Fruit fly (Drosophila melanogaster) whole organism, prepupa: ENCODE data around the gene CG46518.
"Not testable (repeated sequence)": the region's sequence is repeated elsewhere in the genome, so short reads cannot be mapped to it uniquely, and the experiment has no call there.

Experiments used
- CG11762 ChIP-seq: fragments of 200-800 bp; sonication (Bioruptor generic); optimal IDR thresholded peaks from 3 replicates; lab custom pipeline; 2016; ENCODE audit warnings: missing biosample characterization, missing genetic modification characterization; ENCODE audit not compliant: insufficient read depth
- CG6854 ChIP-seq: fragments of 200-800 bp; sonication (Bioruptor generic); optimal IDR thresholded peaks from 2 replicates; lab custom pipeline; 2017; ENCODE audit warnings: missing biosample characterization, mild to moderate bottlenecking, missing genetic modification characterization
- Gug ChIP-seq: fragments of 200-800 bp; sonication (Bioruptor generic); IDR thresholded peaks from 2 replicates; pipeline ENCODE4 v1.3.6; 2022; ENCODE audit warnings: missing biosample characterization, missing genetic modification characterization
- Hr4 ChIP-seq: fragments of 200-800 bp; sonication (Bioruptor generic); optimal IDR thresholded peaks from 3 replicates; lab custom pipeline; 2016; ENCODE audit warnings: missing biosample characterization, missing genetic modification characterization
- Met ChIP-seq: fragments of 200-800 bp; sonication (Bioruptor generic); optimal IDR thresholded peaks from 3 replicates; lab custom pipeline; 2016; ENCODE audit warnings: missing biosample characterization, missing genetic modification characterization
- Smox ChIP-seq: fragments of 200-800 bp; sonication (Bioruptor generic); optimal IDR thresholded peaks from 3 replicates; lab custom pipeline; 2016; ENCODE audit warnings: missing biosample characterization, missing genetic modification characterization
- achi ChIP-seq: fragments of 200-800 bp; sonication (Bioruptor generic); optimal IDR thresholded peaks from 3 replicates; lab custom pipeline; 2016; ENCODE audit warnings: missing biosample characterization, missing genetic modification characterization
- acj6 ChIP-seq: fragments of 200-800 bp; sonication (Bioruptor generic); optimal IDR thresholded peaks from 3 replicates; lab custom pipeline; 2016; ENCODE audit warnings: missing biosample characterization, missing genetic modification characterization
- ss ChIP-seq, 2 experiments: fragments of 200-800 bp; sonication (Bioruptor generic); optimal IDR thresholded peaks; 2 replicates in 1 of 2; 3 replicates in 1 of 2; lab custom pipeline; 2017 to 2018; ENCODE audit warnings: mild to moderate bottlenecking in 2 of 2, missing biosample characterization in 2 of 2, missing genetic modification characterization in 2 of 2, moderate library complexity in 1 of 2

- not testable (repeated sequence) for TF ChIP-seq acj6; Gug (GFP tag; lab: Robert Waterston, UW); CG11762; CG6854 (GFP tag; lab: Kevin White, UChicago); ss (GFP tag; optimal IDR thresholded peaks at IDR 0.05; lab: Kevin White, UChicago); achi (GFP tag; lab: Kevin White, UChicago); Smox (GFP tag; lab: Kevin White, UChicago); Hr4 (GFP tag; lab: Kevin White, UChicago); Met (GFP tag; lab: Kevin White, UChicago)
Measured at dm6 chrX:22191973-22192372, 34.4 kb upstream of the CG46518 start, which contains the start of gene CG46513.
